Worm (Caenorhabditis elegans) whole organism, L4 larva: ENCODE data around the gene twk-14.
A peak's percentile ranks its signal among the peaks of the same experiment; 100 is the strongest.

Experiments
- F44E2.7 ChIP-seq: fragments of 200-800 bp; sonication (Bioruptor generic); IDR thresholded peaks from 2 replicates; pipeline ENCODE4 v2.1.2; 2022; ENCODE audit warnings: missing genetic modification characterization, missing compliant biosample characterization
- R02D3.7 ChIP-seq: fragments of 150-350 bp; sonication (generic microtip); optimal IDR thresholded peaks from 3 replicates; lab custom pipeline; 2014; ENCODE audit warnings: missing biosample characterization, missing genetic modification characterization
- ama-1 ChIP-seq: fragments of 150-350 bp; optimal IDR thresholded peaks from 2 replicates; lab custom pipeline; 2014; ENCODE audit warnings: inconsistent platforms, mixed read lengths
- attf-4 ChIP-seq: sonication (generic microtip); optimal IDR thresholded peaks from 3 replicates; lab custom pipeline; 2017; ENCODE audit warnings: missing biosample characterization, missing genetic modification characterization
- ceh-28 ChIP-seq: fragments of 150-350 bp; optimal IDR thresholded peaks from 2 replicates; lab custom pipeline; 2014; ENCODE audit warnings: missing biosample characterization, missing genetic modification reagents, missing genetic modification characterization
- cey-2 ChIP-seq: sonication (generic microtip); optimal IDR thresholded peaks from 3 replicates; lab custom pipeline; 2017; ENCODE audit warnings: missing genetic modification characterization, mild to moderate bottlenecking, missing compliant biosample characterization, antibody characterized with exemption, borderline replicate concordance; ENCODE audit not compliant: insufficient read depth
- daf-12 ChIP-seq: fragments of 150-350 bp; optimal IDR thresholded peaks from 2 replicates; lab custom pipeline; 2014; ENCODE audit warnings: missing biosample characterization, missing genetic modification reagents, missing genetic modification characterization
- daf-16 ChIP-seq, 3 experiments: sonication (generic microtip); optimal IDR thresholded peaks; 2 replicates each; lab custom pipeline; 2016 to 2017; ENCODE audit warnings: missing genetic modification characterization in 3 of 3, missing genetic modification reagents in 3 of 3, mild to moderate bottlenecking in 2 of 3, missing compliant biosample characterization in 2 of 3, missing biosample characterization in 1 of 3, moderate library complexity in 1 of 3
- dmd-6 ChIP-seq: fragments of 200-800 bp; sonication (Bioruptor generic); IDR thresholded peaks from 2 replicates; pipeline ENCODE4 v1.3.6; 2022; ENCODE audit warnings: missing genetic modification reagents, missing genetic modification characterization, missing compliant biosample characterization
- dmd-8 ChIP-seq: fragments of 200-800 bp; sonication (Bioruptor generic); IDR thresholded peaks from 2 replicates; pipeline ENCODE4 v1.3.6; 2022; ENCODE audit warnings: missing genetic modification characterization, missing compliant biosample characterization
- dve-1 ChIP-seq: sonication (generic microtip); optimal IDR thresholded peaks from 2 replicates; lab custom pipeline; 2017; ENCODE audit warnings: antibody characterized with exemption, mild to moderate bottlenecking, missing genetic modification characterization, missing compliant biosample characterization; ENCODE audit not compliant: insufficient read depth
- egl-27 ChIP-seq: sonication (generic microtip); optimal IDR thresholded peaks from 3 replicates; lab custom pipeline; 2017; ENCODE audit warnings: missing biosample characterization, missing genetic modification reagents, missing genetic modification characterization
- fkh-10 ChIP-seq: fragments of 150-350 bp; optimal IDR thresholded peaks from 2 replicates; lab custom pipeline; 2014; ENCODE audit warnings: missing biosample characterization, missing genetic modification reagents, missing genetic modification characterization
- lim-7 ChIP-seq: fragments of 200-800 bp; sonication (Bioruptor generic); IDR thresholded peaks from 2 replicates; pipeline ENCODE4 v1.3.6; 2022; ENCODE audit warnings: missing genetic modification characterization, missing compliant biosample characterization
- lin-29 ChIP-seq: fragments of 200-800 bp; sonication (Bioruptor generic); IDR thresholded peaks from 2 replicates; pipeline ENCODE4 v1.3.6; 2022; ENCODE audit warnings: missing genetic modification reagents, missing genetic modification characterization, missing compliant biosample characterization
- madf-9 ChIP-seq: fragments of 200-800 bp; sonication (Bioruptor generic); conservative IDR thresholded peaks from 2 replicates; pipeline ENCODE4 v1.3.6; 2022; ENCODE audit warnings: missing genetic modification reagents, missing genetic modification characterization, missing compliant biosample characterization
- mep-1 ChIP-seq: fragments of 150-350 bp; sonication (generic microtip); optimal IDR thresholded peaks from 3 replicates; lab custom pipeline; 2014; ENCODE audit warnings: missing biosample characterization, missing genetic modification characterization
- nhr-102 ChIP-seq: sonication (generic microtip); optimal IDR thresholded peaks from 2 replicates; lab custom pipeline; 2016; ENCODE audit warnings: mild to moderate bottlenecking, missing genetic modification characterization, moderate library complexity, missing compliant biosample characterization
- nhr-28 ChIP-seq: fragments of 150-350 bp; optimal IDR thresholded peaks from 2 replicates; lab custom pipeline; 2014; ENCODE audit warnings: missing biosample characterization, missing genetic modification characterization
- nhr-42 ChIP-seq: fragments of 200-800 bp; sonication (Bioruptor generic); IDR thresholded peaks from 2 replicates; pipeline ENCODE4 v1.3.6; 2022; ENCODE audit warnings: missing genetic modification characterization, missing compliant biosample characterization
- nhr-48 ChIP-seq: sonication (generic microtip); optimal IDR thresholded peaks from 2 replicates; lab custom pipeline; 2016; ENCODE audit warnings: mild to moderate bottlenecking, missing genetic modification characterization, missing compliant biosample characterization
- nhr-6 ChIP-seq: fragments of 150-350 bp; optimal IDR thresholded peaks from 2 replicates; lab custom pipeline; 2014; ENCODE audit warnings: missing biosample characterization, missing genetic modification characterization
- pha-4 ChIP-seq, 2 experiments: fragments of 150-350 bp in 1 of 2; fragments of 200-800 bp in 1 of 2; sonication (Bioruptor generic) in 1 of 2; IDR thresholded peaks in 1 of 2; optimal IDR thresholded peaks in 1 of 2; 2 replicates each; pipeline versions ENCODE4 v1.3.6 to Lab custom; 2014 to 2022; ENCODE audit warnings: missing genetic modification characterization in 2 of 2, missing genetic modification reagents in 2 of 2, missing biosample characterization in 1 of 2, missing compliant biosample characterization in 1 of 2
- php-3 ChIP-seq: fragments of 200-800 bp; sonication (Bioruptor generic); IDR thresholded peaks from 2 replicates; pipeline ENCODE4 v1.3.6; 2022; ENCODE audit warnings: missing genetic modification reagents, missing genetic modification characterization, missing compliant biosample characterization
- pqm-1 ChIP-seq: sonication (generic microtip); optimal IDR thresholded peaks from 2 replicates; lab custom pipeline; 2017; ENCODE audit warnings: missing biosample characterization, missing genetic modification characterization
- saeg-2 ChIP-seq: fragments of 200-800 bp; sonication (Bioruptor generic); IDR thresholded peaks from 2 replicates; pipeline ENCODE4 v1.3.6; 2022; ENCODE audit warnings: missing genetic modification reagents, missing genetic modification characterization, missing compliant biosample characterization
- snpc-1.2 ChIP-seq: fragments of 200-800 bp; sonication (Bioruptor generic); IDR thresholded peaks from 2 replicates; pipeline ENCODE4 v1.3.6; 2022; ENCODE audit warnings: missing genetic modification reagents, missing genetic modification characterization, missing compliant biosample characterization
- tra-1 ChIP-seq: fragments of 200-800 bp; sonication (Bioruptor generic); IDR thresholded peaks from 2 replicates; pipeline ENCODE4 v1.3.6; 2022; ENCODE audit warnings: missing genetic modification reagents, missing genetic modification characterization, missing compliant biosample characterization
- unc-62 ChIP-seq, 3 experiments: fragments of 150-350 bp in 1 of 3; sonication (generic microtip); optimal IDR thresholded peaks in 2 of 3; peaks in 1 of 3; 1 replicate in 1 of 3; 2 replicates in 2 of 3; lab custom pipeline; 2014 to 2017; ENCODE audit warnings: missing biosample characterization in 3 of 3, missing genetic modification characterization in 3 of 3, missing genetic modification reagents in 3 of 3, missing genotype in 1 of 3
- vab-7 ChIP-seq: fragments of 200-800 bp; sonication (Bioruptor generic); IDR thresholded peaks from 2 replicates; pipeline ENCODE4 v1.3.6; 2022; ENCODE audit warnings: missing genetic modification reagents, missing genetic modification characterization, missing compliant biosample characterization
- zfp-2 ChIP-seq: sonication (generic microtip); optimal IDR thresholded peaks from 2 replicates; lab custom pipeline; 2016; ENCODE audit warnings: mild to moderate bottlenecking, missing genetic modification characterization, missing compliant biosample characterization

The twk-14 gene

DNA sequence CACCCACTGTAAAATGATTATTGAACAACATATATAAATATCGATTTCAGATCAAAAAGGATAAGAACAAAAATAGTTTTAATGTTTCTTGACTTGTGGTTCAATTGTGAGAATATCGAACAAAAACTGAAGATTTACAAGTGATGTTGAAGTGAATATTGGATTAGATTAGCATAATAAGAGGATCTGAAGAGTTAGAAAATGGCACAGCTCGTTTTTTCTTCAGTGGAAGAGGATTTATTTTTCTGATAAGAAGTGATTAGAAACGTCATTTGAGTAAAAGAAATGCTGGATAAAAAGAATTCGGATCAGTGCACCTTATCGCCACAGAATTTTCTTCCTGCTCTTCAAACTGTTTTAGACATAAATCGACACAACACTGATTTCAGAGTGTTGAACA is at the start of gene twk-14:
twk-14 (minus strand) TSS at position 8 of the 400 bp plus-strand sequence.
- TF ChIP-seq unc-62 (GFP tag; optimal IDR thresholded peaks at IDR 0.05 in 1 of 2; lab: Kevin White, UChicago) = peak in 1 of 2 experiments; percentile 25
- TF ChIP-seq unc-62 (tag; optimal IDR thresholded peaks at IDR 0.05; lab: Kevin White, UChicago) = no peak
- TF ChIP-seq nhr-48 (tag; lab: Kevin White, UChicago) = no peak

DNA sequence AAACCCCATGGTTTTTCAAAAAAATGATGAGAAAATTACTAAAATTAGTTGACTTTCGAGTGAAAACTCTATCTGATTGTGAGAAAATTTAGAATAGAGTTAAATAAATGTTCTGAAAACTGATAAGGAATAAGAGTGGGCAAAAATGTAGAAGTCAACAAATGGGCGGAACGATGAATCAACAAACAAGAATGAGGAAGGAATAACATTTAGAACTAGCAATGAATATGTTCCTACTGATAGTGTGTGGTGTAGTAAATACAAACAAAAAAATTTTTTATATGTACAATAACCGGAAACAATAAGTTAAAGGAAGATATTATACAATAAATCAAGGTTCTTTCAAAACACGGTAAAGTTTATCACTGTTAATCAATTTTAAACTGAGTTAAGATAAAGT is 48.2 kb upstream of the twk-14 start, which contains the start of gene pals-39:
pals-39 (minus strand) TSS at position 101 of the 400 bp plus-strand sequence.
- no peak for TF ChIP-seq zfp-2
- TF ChIP-seq nhr-102 (tag; lab: Kevin White, UChicago) = no peak
- TF ChIP-seq daf-16 (GFP tag; optimal IDR thresholded peaks at IDR 0.05; lab: Kevin White, UChicago) = no peak
- peak; percentile 64 for TF ChIP-seq daf-16 (tag; optimal IDR thresholded peaks at IDR 0.05; lab: Kevin White, UChicago)
- no peak for TF ChIP-seq dmd-8 (GFP tag; lab: Robert Waterston, UW)
- TF ChIP-seq pqm-1 (tag; lab: Kevin White, UChicago) = peak; percentile 21
- no peak for TF ChIP-seq egl-27
- no peak for TF ChIP-seq lim-7 (GFP tag; lab: Robert Waterston, UW)
- TF ChIP-seq, all 104 proteins: peak for 2

DNA sequence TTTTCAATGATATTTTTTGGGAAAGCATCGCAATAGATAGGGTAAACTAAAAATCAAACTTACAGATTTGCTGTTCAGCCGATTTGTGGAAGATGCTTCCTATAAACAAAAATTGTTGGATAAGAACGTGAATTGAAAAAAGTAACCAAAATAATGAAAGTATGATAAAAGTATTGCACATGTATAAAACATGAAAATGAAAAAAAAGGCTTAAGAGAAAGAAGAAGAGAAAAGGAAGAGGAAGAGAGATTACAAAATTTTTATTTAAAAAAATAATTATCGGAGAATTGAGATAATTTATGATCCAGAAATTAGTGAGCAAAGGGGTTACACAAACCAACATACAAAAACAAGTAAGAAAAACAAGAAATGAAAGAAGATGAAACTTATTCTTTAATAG is 45.9 kb upstream of the twk-14 start, which contains the start of gene pals-37:
pals-37 (minus strand) TSS at position 101 of the 400 bp plus-strand sequence.
- TF ChIP-seq tra-1 (GFP tag; lab: Robert Waterston, UW) (no peak), F44E2.7 (no peak), attf-4 (tag; lab: Kevin White, UChicago) (no peak), ceh-28 (no peak), snpc-1.2 (GFP tag; lab: Robert Waterston, UW) (no peak), php-3 (GFP tag; lab: Robert Waterston, UW) (no peak), fkh-10 (GFP tag; lab: Kevin White, UChicago) (no peak), ama-1 (lab: Kevin White, UChicago) (no peak), lin-29 (no peak), dmd-6 (GFP tag; lab: Robert Waterston, UW) (no peak), vab-7 (no peak), zfp-2 (no peak), lim-7 (GFP tag; lab: Robert Waterston, UW) (no peak), nhr-42 (GFP tag; lab: Robert Waterston, UW) (no peak), daf-16 (GFP tag; optimal IDR thresholded peaks at IDR 0.05; lab: Kevin White, UChicago) (no peak), daf-16 (tag; optimal IDR thresholded peaks at IDR 0.05; lab: Kevin White, UChicago) (no peak), cey-2 (no peak)

DNA sequence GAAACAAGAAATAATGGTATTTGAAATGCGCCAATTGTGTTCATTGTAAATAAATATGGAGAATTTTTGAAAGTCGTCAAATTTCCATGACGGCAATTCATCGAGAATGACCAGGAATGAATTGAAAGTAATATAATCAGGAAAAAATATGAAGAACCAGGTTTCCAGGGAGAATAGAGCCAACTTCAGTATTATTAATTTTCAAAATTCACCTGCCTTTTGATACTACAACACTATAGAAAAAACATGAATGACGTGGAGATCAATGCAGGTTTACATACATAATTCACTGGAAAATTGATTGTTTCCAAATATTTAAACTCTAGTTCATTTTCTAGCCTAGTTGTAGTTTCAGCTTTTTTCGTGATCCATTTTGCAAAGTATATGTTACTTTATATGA is 38.2 kb upstream of the twk-14 start, which contains the start of gene srh-25:
srh-25 (minus strand) TSS at position 101 of the 400 bp plus-strand sequence.
- no peak for TF ChIP-seq pha-4 (GFP tag; IDR thresholded peaks at IDR 0.05; lab: Robert Waterston, UW)
- TF ChIP-seq pha-4 (tag; optimal IDR thresholded peaks at IDR 0.05; lab: Kevin White, UChicago) = no peak
- TF ChIP-seq madf-9 (GFP tag; lab: Robert Waterston, UW) = no peak

DNA sequence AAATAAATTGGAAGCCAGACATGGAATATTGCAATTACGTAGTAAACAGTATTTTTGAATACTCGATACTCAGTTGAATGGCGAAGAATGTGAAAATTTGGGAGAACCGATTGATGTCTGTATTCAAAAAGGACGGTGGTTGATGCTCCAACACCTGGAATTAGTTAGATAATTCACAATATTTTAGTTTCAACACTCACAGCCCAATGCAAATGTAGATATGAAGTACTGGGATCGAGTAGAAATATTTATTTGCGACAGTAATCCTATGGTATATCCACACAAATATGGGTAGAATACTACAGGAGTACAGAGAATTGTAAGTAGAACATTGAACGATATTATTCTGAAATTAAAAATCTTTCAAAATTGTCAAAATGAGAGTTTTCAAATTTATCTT is 37.6 kb upstream of the twk-14 start:
- TF ChIP-seq daf-12 (tag; lab: Kevin White, UChicago) = no peak
- peak in 1 of 2 experiments; percentile 94 for TF ChIP-seq unc-62 (GFP tag; optimal IDR thresholded peaks at IDR 0.05 in 1 of 2; lab: Kevin White, UChicago)
- TF ChIP-seq unc-62 (tag; optimal IDR thresholded peaks at IDR 0.05; lab: Kevin White, UChicago) = no peak
- no peak for TF ChIP-seq nhr-102 (tag; lab: Kevin White, UChicago)

DNA sequence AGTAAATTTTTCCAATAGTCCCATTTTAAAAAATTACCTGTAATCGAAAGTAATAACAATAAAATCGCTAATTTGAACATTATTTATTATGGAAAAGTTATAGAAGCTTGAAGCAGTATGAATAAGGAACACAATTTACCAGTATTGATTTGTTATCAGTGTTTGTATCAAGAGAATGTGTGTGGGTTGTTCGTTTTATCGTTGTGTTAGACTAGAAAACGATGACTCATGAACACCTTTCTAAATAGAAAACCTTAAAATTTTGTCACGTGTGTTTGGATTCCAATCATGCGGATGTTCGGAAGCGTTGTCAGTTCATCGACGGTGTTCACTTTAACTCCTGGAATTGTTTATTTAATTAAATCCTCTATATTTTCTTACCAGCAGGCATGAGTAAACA is 36.6 kb upstream of the twk-14 start, which contains the start of gene C54D10.13:
C54D10.13 (minus strand) TSS at position 179 of the 400 bp plus-strand sequence.
- no peak for TF ChIP-seq mep-1 (tag; lab: Kevin White, UChicago)
- no peak for TF ChIP-seq daf-16 (GFP tag; optimal IDR thresholded peaks at IDR 0.05; lab: Kevin White, UChicago)
- TF ChIP-seq daf-16 (tag; optimal IDR thresholded peaks at IDR 0.05; lab: Kevin White, UChicago) = peak; percentile 33
- TF ChIP-seq nhr-28 (tag; lab: Kevin White, UChicago) = peak; percentile 86
- no peak for TF ChIP-seq F44E2.7
- no peak for TF ChIP-seq saeg-2
- peak; percentile 19 for TF ChIP-seq nhr-6
- peak; percentile 52 for TF ChIP-seq dve-1 (tag; lab: Kevin White, UChicago)
- TF ChIP-seq R02D3.7 = no peak
